Worm (Caenorhabditis elegans) whole organism, L4 larva: ENCODE measurements around the gene ugt-2.

Experiments used
- F37D6.2 ChIP-seq: sonication (generic microtip); optimal IDR thresholded peaks from 2 replicates; lab custom pipeline; 2016; ENCODE audit warnings: mild to moderate bottlenecking, missing genetic modification characterization, missing compliant biosample characterization
- F44E2.7 ChIP-seq: fragments of 200-800 bp; sonication (Bioruptor generic); IDR thresholded peaks from 2 replicates; pipeline ENCODE4 v2.1.2; 2022; ENCODE audit warnings: missing genetic modification characterization, missing compliant biosample characterization
- F49E8.2 ChIP-seq: sonication (generic microtip); optimal IDR thresholded peaks from 2 replicates; lab custom pipeline; 2016; ENCODE audit warnings: missing compliant biosample characterization, mild to moderate bottlenecking, missing genetic modification characterization, borderline replicate concordance
- R02D3.7 ChIP-seq: fragments of 150-350 bp; sonication (generic microtip); optimal IDR thresholded peaks from 3 replicates; lab custom pipeline; 2014; ENCODE audit warnings: missing biosample characterization, missing genetic modification characterization
- Y105C5A.15 ChIP-seq: fragments of 200-800 bp; sonication (Bioruptor generic); IDR thresholded peaks from 2 replicates; pipeline ENCODE4 v1.3.6; 2022; ENCODE audit warnings: missing genetic modification characterization, missing compliant biosample characterization
- Y5F2A.4 ChIP-seq: fragments of 200-800 bp; sonication (Bioruptor generic); optimal IDR thresholded peaks from 2 replicates; lab custom pipeline; 2018; ENCODE audit warnings: mild to moderate bottlenecking, missing genetic modification characterization, missing compliant biosample characterization
- ZK337.2 ChIP-seq: fragments of 200-800 bp; sonication (Bioruptor generic); IDR thresholded peaks from 2 replicates; pipeline ENCODE4 v1.3.6; 2022; ENCODE audit warnings: missing genetic modification reagents, missing genetic modification characterization, missing compliant biosample characterization
- aly-2 ChIP-seq: sonication (generic microtip); optimal IDR thresholded peaks from 2 replicates; lab custom pipeline; 2018; ENCODE audit warnings: missing biosample characterization, missing genetic modification characterization
- ceh-32 ChIP-seq: sonication (generic microtip); optimal IDR thresholded peaks from 2 replicates; lab custom pipeline; 2016; ENCODE audit warnings: mild to moderate bottlenecking, missing genetic modification characterization, missing compliant biosample characterization; ENCODE audit not compliant: poor library complexity
- ceh-44 ChIP-seq: fragments of 200-800 bp; sonication (Bioruptor generic); IDR thresholded peaks from 2 replicates; pipeline ENCODE4 v1.3.6; 2022; ENCODE audit warnings: missing genetic modification reagents, missing genetic modification characterization, missing compliant biosample characterization
- daf-12 ChIP-seq: fragments of 150-350 bp; optimal IDR thresholded peaks from 2 replicates; lab custom pipeline; 2014; ENCODE audit warnings: missing biosample characterization, missing genetic modification reagents, missing genetic modification characterization
- daf-19 ChIP-seq: fragments of 200-800 bp; sonication (Bioruptor generic); conservative IDR thresholded peaks from 2 replicates; pipeline ENCODE4 v1.3.6; 2022; ENCODE audit warnings: missing genetic modification characterization, missing compliant biosample characterization
- daf-8 ChIP-seq: fragments of 200-800 bp; sonication (Bioruptor generic); IDR thresholded peaks from 2 replicates; pipeline ENCODE4 v1.3.6; 2022; ENCODE audit warnings: missing genetic modification characterization, missing compliant biosample characterization
- dmd-6 ChIP-seq: fragments of 200-800 bp; sonication (Bioruptor generic); IDR thresholded peaks from 2 replicates; pipeline ENCODE4 v1.3.6; 2022; ENCODE audit warnings: missing genetic modification reagents, missing genetic modification characterization, missing compliant biosample characterization
- dmd-8 ChIP-seq: fragments of 200-800 bp; sonication (Bioruptor generic); IDR thresholded peaks from 2 replicates; pipeline ENCODE4 v1.3.6; 2022; ENCODE audit warnings: missing genetic modification characterization, missing compliant biosample characterization
- duxl-1 ChIP-seq: sonication (generic microtip); optimal IDR thresholded peaks from 2 replicates; lab custom pipeline; 2016; ENCODE audit warnings: mild to moderate bottlenecking, missing genetic modification characterization, moderate library complexity, missing compliant biosample characterization; ENCODE audit not compliant: poor library complexity
- egl-43 ChIP-seq: fragments of 200-800 bp; sonication (Bioruptor generic); IDR thresholded peaks from 2 replicates; pipeline ENCODE4 v1.3.6; 2022; ENCODE audit warnings: missing genetic modification reagents, missing genetic modification characterization, missing compliant biosample characterization
- fos-1 ChIP-seq: fragments of 150-350 bp; optimal IDR thresholded peaks from 2 replicates; lab custom pipeline; 2014; ENCODE audit warnings: missing biosample characterization, missing genetic modification characterization
- gei-8 ChIP-seq: fragments of 200-800 bp; sonication (Bioruptor generic); optimal IDR thresholded peaks from 2 replicates; lab custom pipeline; 2018; ENCODE audit warnings: mild to moderate bottlenecking, missing genetic modification characterization, missing compliant biosample characterization
- hlh-30 ChIP-seq: sonication (generic microtip); optimal IDR thresholded peaks from 2 replicates; lab custom pipeline; 2017; ENCODE audit warnings: antibody characterized with exemption, mild to moderate bottlenecking, missing genetic modification characterization, missing compliant biosample characterization; ENCODE audit not compliant: insufficient read depth
- lin-1 ChIP-seq: fragments of 200-800 bp; sonication (Bioruptor generic); IDR thresholded peaks from 2 replicates; pipeline ENCODE4 v1.3.6; 2022; ENCODE audit warnings: missing genetic modification reagents, missing genetic modification characterization, missing compliant biosample characterization
- lin-15B ChIP-seq: fragments of 150-350 bp; sonication (generic microtip); optimal IDR thresholded peaks from 3 replicates; lab custom pipeline; 2014; ENCODE audit warnings: missing biosample characterization, missing genetic modification characterization
- lin-29 ChIP-seq: fragments of 200-800 bp; sonication (Bioruptor generic); IDR thresholded peaks from 2 replicates; pipeline ENCODE4 v1.3.6; 2022; ENCODE audit warnings: missing genetic modification reagents, missing genetic modification characterization, missing compliant biosample characterization
- lin-38 ChIP-seq: fragments of 200-800 bp; sonication (Bioruptor generic); IDR thresholded peaks from 2 replicates; pipeline ENCODE4 v1.3.6; 2022; ENCODE audit warnings: missing genetic modification reagents, missing genetic modification characterization, missing compliant biosample characterization
- lir-3 ChIP-seq: sonication (generic microtip); optimal IDR thresholded peaks from 2 replicates; lab custom pipeline; 2016; ENCODE audit warnings: mild to moderate bottlenecking, missing genetic modification characterization, missing compliant biosample characterization
- lsy-2 ChIP-seq, 2 experiments: fragments of 150-350 bp in 1 of 2; sonication (generic microtip) in 1 of 2; optimal IDR thresholded peaks; 2 replicates each; lab custom pipeline; 2014 to 2017; ENCODE audit warnings: missing biosample characterization in 2 of 2, missing genetic modification characterization in 2 of 2
- mes-2 ChIP-seq: sonication (generic microtip); optimal IDR thresholded peaks from 2 replicates; lab custom pipeline; 2016; ENCODE audit warnings: missing genotype, mild to moderate bottlenecking, missing genetic modification characterization, missing compliant biosample characterization; ENCODE audit not compliant: poor library complexity, severe bottlenecking
- mxl-2 ChIP-seq: fragments of 200-800 bp; sonication (Bioruptor generic); conservative IDR thresholded peaks from 2 replicates; pipeline ENCODE4 v1.3.6; 2022; ENCODE audit warnings: missing genetic modification reagents, missing genetic modification characterization, missing compliant biosample characterization
- mxl-3 ChIP-seq: fragments of 200-800 bp; sonication (Bioruptor generic); optimal IDR thresholded peaks from 2 replicates; lab custom pipeline; 2018; ENCODE audit warnings: mild to moderate bottlenecking, missing genetic modification characterization, missing compliant biosample characterization
- nhr-10 ChIP-seq: fragments of 150-350 bp; optimal IDR thresholded peaks from 2 replicates; lab custom pipeline; 2014; ENCODE audit warnings: missing biosample characterization, missing genetic modification characterization
- nhr-102 ChIP-seq: sonication (generic microtip); optimal IDR thresholded peaks from 2 replicates; lab custom pipeline; 2016; ENCODE audit warnings: mild to moderate bottlenecking, missing genetic modification characterization, moderate library complexity, missing compliant biosample characterization
- nhr-11 ChIP-seq: fragments of 150-350 bp; optimal IDR thresholded peaks from 2 replicates; lab custom pipeline; 2014; ENCODE audit warnings: missing biosample characterization, missing genetic modification characterization
- nhr-25 ChIP-seq: sonication (generic microtip); optimal IDR thresholded peaks from 2 replicates; lab custom pipeline; 2017; ENCODE audit warnings: missing genetic modification characterization, mild to moderate bottlenecking, missing compliant biosample characterization, antibody characterized with exemption, moderate library complexity, borderline replicate concordance; ENCODE audit not compliant: insufficient read depth
- nhr-28 ChIP-seq: fragments of 150-350 bp; optimal IDR thresholded peaks from 2 replicates; lab custom pipeline; 2014; ENCODE audit warnings: missing biosample characterization, missing genetic modification characterization
- nhr-42 ChIP-seq: fragments of 200-800 bp; sonication (Bioruptor generic); IDR thresholded peaks from 2 replicates; pipeline ENCODE4 v1.3.6; 2022; ENCODE audit warnings: missing genetic modification characterization, missing compliant biosample characterization
- nhr-77 ChIP-seq: fragments of 150-350 bp; optimal IDR thresholded peaks from 2 replicates; lab custom pipeline; 2014; ENCODE audit warnings: missing biosample characterization, missing genetic modification characterization
- pqm-1 ChIP-seq: sonication (generic microtip); optimal IDR thresholded peaks from 2 replicates; lab custom pipeline; 2017; ENCODE audit warnings: missing biosample characterization, missing genetic modification characterization
- rbr-2 ChIP-seq: sonication (generic microtip); optimal IDR thresholded peaks from 2 replicates; lab custom pipeline; 2016; ENCODE audit warnings: missing genotype, missing genetic modification characterization, missing compliant biosample characterization
- saeg-2 ChIP-seq: fragments of 200-800 bp; sonication (Bioruptor generic); IDR thresholded peaks from 2 replicates; pipeline ENCODE4 v1.3.6; 2022; ENCODE audit warnings: missing genetic modification reagents, missing genetic modification characterization, missing compliant biosample characterization
- skn-1 ChIP-seq: fragments of 150-350 bp; optimal IDR thresholded peaks from 2 replicates; lab custom pipeline; 2014; ENCODE audit warnings: missing biosample characterization, missing genetic modification characterization
- spr-3 ChIP-seq: fragments of 200-800 bp; sonication (Bioruptor generic); optimal IDR thresholded peaks from 2 replicates; lab custom pipeline; 2018; ENCODE audit warnings: mild to moderate bottlenecking, missing genetic modification characterization, missing compliant biosample characterization
- tag-97 ChIP-seq: fragments of 200-800 bp; sonication (Bioruptor generic); IDR thresholded peaks from 2 replicates; pipeline ENCODE4 v1.3.6; 2022; ENCODE audit warnings: missing genetic modification characterization, missing compliant biosample characterization
- tra-1 ChIP-seq: fragments of 200-800 bp; sonication (Bioruptor generic); IDR thresholded peaks from 2 replicates; pipeline ENCODE4 v1.3.6; 2022; ENCODE audit warnings: missing genetic modification reagents, missing genetic modification characterization, missing compliant biosample characterization
- unc-130 ChIP-seq: sonication (generic microtip); optimal IDR thresholded peaks from 2 replicates; lab custom pipeline; 2016; ENCODE audit warnings: missing genetic modification reagents, missing genetic modification characterization, missing compliant biosample characterization
- unc-39 ChIP-seq: sonication (generic microtip); optimal IDR thresholded peaks from 2 replicates; lab custom pipeline; 2017; ENCODE audit warnings: missing biosample characterization, missing genetic modification characterization
- zfp-2 ChIP-seq: sonication (generic microtip); optimal IDR thresholded peaks from 2 replicates; lab custom pipeline; 2016; ENCODE audit warnings: mild to moderate bottlenecking, missing genetic modification characterization, missing compliant biosample characterization
- zip-2 ChIP-seq: fragments of 150-350 bp; optimal IDR thresholded peaks from 2 replicates; lab custom pipeline; 2014; ENCODE audit warnings: missing biosample characterization, missing genetic modification characterization

The ugt-2 gene

DNA sequence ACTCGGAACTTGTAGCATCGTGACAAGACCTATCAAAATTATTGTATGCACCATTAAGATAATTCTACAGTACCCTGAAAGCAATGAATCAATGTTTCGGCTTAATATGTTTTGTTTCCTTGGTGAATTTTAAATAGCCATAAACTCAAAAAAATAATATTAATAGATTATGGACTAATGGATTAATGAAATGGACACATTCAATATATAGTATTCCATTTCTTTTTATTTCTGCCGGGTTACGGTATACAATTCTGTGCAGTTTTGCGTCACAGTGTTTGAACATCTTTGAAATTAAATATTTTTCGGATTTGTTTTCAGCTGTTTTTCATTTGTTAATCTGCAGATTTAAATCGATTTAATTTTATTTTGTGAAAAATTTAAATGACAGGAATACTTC lies 38.0 kb downstream of the ugt-2 start, which contains the start of gene set-22:
Gene set-22, plus strand, starts transcription at position 301 of the 400 bp plus-strand sequence.
- TF ChIP-seq lin-38 (no peak), Y105C5A.15 (GFP tag; lab: Robert Waterston, UW) (no peak), R02D3.7 (tag; lab: Kevin White, UChicago) (no peak), mxl-3 (no peak), lin-15B (tag; lab: Kevin White, UChicago) (no peak), daf-12 (tag; lab: Kevin White, UChicago) (no peak), Y5F2A.4 (no peak), lin-29 (GFP tag; lab: Robert Waterston, UW) (no peak), dmd-8 (GFP tag; lab: Robert Waterston, UW) (no peak), aly-2 (tag; lab: Kevin White, UChicago) (no peak), ceh-44 (no peak), lin-1 (no peak), daf-8 (GFP tag; lab: Robert Waterston, UW) (no peak)

DNA sequence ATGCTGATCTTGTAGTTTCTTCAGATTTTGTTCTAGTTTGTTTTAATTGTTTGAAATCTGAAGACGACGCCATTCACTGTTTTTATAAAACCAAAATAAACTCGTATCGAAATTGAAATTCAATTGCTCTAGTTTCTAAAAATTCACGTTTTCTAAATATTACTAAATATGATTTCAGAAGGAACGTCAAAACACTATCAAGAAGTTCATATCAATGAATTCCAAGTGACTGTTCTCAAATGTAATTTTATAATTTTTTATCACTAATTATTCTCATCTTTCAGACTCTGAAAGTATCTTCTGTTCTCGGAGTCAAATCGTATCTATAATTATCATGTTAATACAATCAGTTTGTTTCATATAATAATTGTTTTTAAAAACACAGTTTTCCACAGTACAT lies 42.1 kb downstream of the ugt-2 start, which contains the start of gene snf-10:
Gene snf-10, minus strand, starts transcription at position 101 of the 400 bp plus-strand sequence.
- TF ChIP-seq nhr-77 (tag; lab: Kevin White, UChicago) (no peak), nhr-11 (no peak), zip-2 (tag; lab: Kevin White, UChicago) (no peak), saeg-2 (no peak), nhr-10 (no peak), lir-3 (tag; lab: Kevin White, UChicago) (no peak), F44E2.7 (GFP tag; lab: Robert Waterston, UW) (no peak), hlh-30 (tag; lab: Kevin White, UChicago) (no peak), tra-1 (GFP tag; lab: Robert Waterston, UW) (no peak), nhr-102 (tag; lab: Kevin White, UChicago) (no peak), nhr-25 (tag; lab: Kevin White, UChicago) (no peak), skn-1 (no peak)

DNA sequence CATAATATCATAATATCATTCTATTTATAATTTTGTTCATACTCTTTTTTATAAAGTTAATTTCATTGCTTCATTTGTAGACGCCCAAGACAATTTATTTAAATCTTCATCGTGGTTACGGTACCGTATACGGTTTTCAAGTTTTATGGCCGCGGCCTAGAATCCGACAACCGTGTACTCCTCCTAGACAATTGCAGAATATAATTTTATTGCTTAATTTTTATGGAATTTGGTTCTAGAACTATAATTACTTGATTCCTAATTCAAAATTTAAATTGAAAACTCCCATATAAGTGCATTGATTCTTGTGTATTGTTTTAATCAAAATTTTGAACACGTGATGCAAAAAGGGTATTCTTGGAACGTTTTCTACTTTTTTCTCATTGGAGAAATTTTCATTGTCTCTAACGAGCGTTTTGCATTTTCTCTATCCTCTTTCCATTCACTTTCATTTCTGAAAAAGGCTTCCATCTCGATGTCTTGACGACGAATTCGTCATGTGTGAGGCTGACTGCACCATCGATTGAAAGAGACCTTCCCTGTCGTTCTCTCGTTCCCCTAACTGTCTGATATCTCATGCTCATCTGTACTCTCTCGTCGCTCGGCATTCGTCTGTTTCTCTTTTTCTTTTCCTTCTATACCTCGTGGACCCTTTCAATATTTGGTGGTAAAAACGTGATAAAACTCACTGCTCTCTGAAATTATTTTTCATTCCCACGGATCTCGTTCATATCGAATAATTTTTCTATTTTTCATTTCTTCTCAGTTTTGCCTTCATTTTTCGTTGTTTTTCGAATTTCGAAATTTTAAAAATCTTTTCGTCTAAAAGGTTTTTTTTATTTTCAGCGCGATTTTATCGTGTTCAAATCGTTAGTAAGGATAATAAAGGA lies 42.8 kb downstream of the ugt-2 start, which contains the start of gene pap-1:
Gene pap-1, plus strand, starts transcription at position 840 of the 890 bp plus-strand sequence.
- no peak for TF ChIP-seq spr-3 (GFP tag; lab: Kevin White, UChicago)
- no peak for TF ChIP-seq gei-8 (GFP tag; lab: Kevin White, UChicago)
- no peak for TF ChIP-seq nhr-28
- TF ChIP-seq tag-97 (GFP tag; lab: Robert Waterston, UW) = no peak
- no peak for TF ChIP-seq nhr-42 (GFP tag; lab: Robert Waterston, UW)
- no peak for TF ChIP-seq nhr-10
- no peak for TF ChIP-seq F49E8.2
- no peak for TF ChIP-seq nhr-77 (tag; lab: Kevin White, UChicago)
- no peak for TF ChIP-seq dmd-6 (GFP tag; lab: Robert Waterston, UW)
- TF ChIP-seq pqm-1 = no peak
- TF ChIP-seq ZK337.2 (GFP tag; lab: Robert Waterston, UW) = no peak
- no peak for TF ChIP-seq lir-3 (tag; lab: Kevin White, UChicago)
- peak; percentile 95 for TF ChIP-seq hlh-30 (tag; lab: Kevin White, UChicago)
- no peak for TF ChIP-seq mxl-2 (GFP tag; lab: Robert Waterston, UW)
- no peak for TF ChIP-seq duxl-1 (tag; lab: Kevin White, UChicago)
- TF ChIP-seq ceh-32 (tag; lab: Kevin White, UChicago) = no peak
- TF ChIP-seq fos-1 (tag; lab: Kevin White, UChicago) = no peak
- no peak for TF ChIP-seq unc-39 (tag; lab: Kevin White, UChicago)
- no peak for TF ChIP-seq F37D6.2
- TF ChIP-seq unc-130 (GFP tag; lab: Kevin White, UChicago) = peak; percentile 6
- TF ChIP-seq mes-2 (tag; lab: Kevin White, UChicago) = peak; percentile 75
- TF ChIP-seq zfp-2 (tag; lab: Kevin White, UChicago) = no peak
- TF ChIP-seq rbr-2 (tag; lab: Kevin White, UChicago) = no peak
- TF ChIP-seq egl-43 (GFP tag; lab: Robert Waterston, UW) = no peak
- no peak for TF ChIP-seq daf-19
- TF ChIP-seq lin-15B (tag; lab: Kevin White, UChicago) = no peak
- TF ChIP-seq lsy-2 (tag; optimal IDR thresholded peaks at IDR 0.05; lab: Kevin White, UChicago) = peak in 1 of 2 experiments; percentile 36
